Fruit fly (Drosophila melanogaster): ENCODE measurements around the gene CG5116.

The CG5116 gene

dm6 chr3R:25445546-25446400 is 37.1 kb upstream of the CG5116 start (continued):
- TF ChIP-seq Hr3 (GFP tag; optimal IDR thresholded peaks at IDR 0.05), result peak; percentile 57
- no peak for TF ChIP-seq Sin3A (optimal IDR thresholded peaks at IDR 0.05)
- peak; percentile 39; the same call in 1 of the 3 replicates for TF ChIP-seq CG7357 (GFP tag; IDR thresholded peaks at IDR 0.05)
- peak in 1 of 2 experiments; percentile 22 for TF ChIP-seq crp (GFP tag; optimal IDR thresholded peaks at IDR 0.05)

- TF ChIP-seq cg (GFP tag; optimal IDR thresholded peaks at IDR 0.05), result peak; percentile 28
- TF ChIP-seq CG2199 (GFP tag; IDR thresholded peaks at IDR 0.05), result 0 out of 3 replicates have a peak, but pooled peaks have one; percentile 67
- TF ChIP-seq CG9876 (GFP tag; optimal IDR thresholded peaks at IDR 0.05), result no peak
- peak; percentile 10 for TF ChIP-seq CG12391 (tag; optimal IDR thresholded peaks at IDR 0.05)
- peak; percentile 20 for TF ChIP-seq D19A (tag; optimal IDR thresholded peaks at IDR 0.05)
- peak; percentile 0 for TF ChIP-seq stwl (tag; optimal IDR thresholded peaks at IDR 0.05)
- TF ChIP-seq CG15011 (GFP tag; optimal IDR thresholded peaks at IDR 0.05), result no peak
- peak; percentile 24 for TF ChIP-seq CG18262 (tag; optimal IDR thresholded peaks at IDR 0.05)
- peak; percentile 76 for TF ChIP-seq CG4360 (GFP tag; IDR thresholded peaks at IDR 0.05)
- TF ChIP-seq GATAe (GFP tag; conservative IDR thresholded peaks at IDR 0.05), result no peak
- TF ChIP-seq Med (GFP tag), result peak; percentile 72
- peak; percentile 6 for TF ChIP-seq gem (tag; optimal IDR thresholded peaks at IDR 0.05)
- no peak for TF ChIP-seq tx (GFP tag; optimal IDR thresholded peaks at IDR 0.05)
- TF ChIP-seq sens (GFP tag), result peak; percentile 14
- TF ChIP-seq CG15601 (tag; optimal IDR thresholded peaks at IDR 0.05), result no peak
- peak in 1 of 2 experiments; percentile 1 for TF ChIP-seq Hr78 (GFP tag; optimal IDR thresholded peaks at IDR 0.05)
- no peak for TF ChIP-seq unc-4 (GFP tag; IDR thresholded peaks at IDR 0.05; ENCODE audit: partially characterized antibody)
- peak; percentile 64 for TF ChIP-seq Ets65A (GFP tag)
- peak; percentile 93 for TF ChIP-seq CG15073 (GFP tag; optimal IDR thresholded peaks at IDR 0.05)
- TF ChIP-seq Sox102F (GFP tag; optimal IDR thresholded peaks at IDR 0.05), result peak; percentile 33
- peak; percentile 92 for TF ChIP-seq Blimp-1 (GFP tag; optimal IDR thresholded peaks at IDR 0.05)
- TF ChIP-seq zf30C (GFP tag; optimal IDR thresholded peaks at IDR 0.05), result peak; percentile 19
- TF ChIP-seq Kr (GFP tag; optimal IDR thresholded peaks at IDR 0.05), result peak; percentile 81
- TF ChIP-seq pita (GFP tag; optimal IDR thresholded peaks at IDR 0.05), result no peak
- TF ChIP-seq CG10959 (GFP tag; IDR thresholded peaks at IDR 0.05), result 0 out of 2 replicates have a peak, but pooled peaks have one; percentile 1
- TF ChIP-seq CG1603 (tag; optimal IDR thresholded peaks at IDR 0.05), result peak; percentile 15
Observed at dm6 chr3R:25446482-25447300, 36.2 kb upstream of the CG5116 start.

dm6 chr3R:25447451-25447850 is 35.4 kb upstream of the CG5116 start:
- TF ChIP-seq Lpt (GFP tag; optimal IDR thresholded peaks at IDR 0.05) (no peak), scrt (GFP tag; optimal IDR thresholded peaks at IDR 0.05) (no peak), Ets65A (GFP tag) (no peak), CG14014 (GFP tag; IDR thresholded peaks at IDR 0.05) (no peak), CG12769 (tag; optimal IDR thresholded peaks at IDR 0.05) (peak; percentile 83), vvl (GFP tag; IDR thresholded peaks at IDR 0.05) (peak; percentile 60), abd-A (tag; optimal IDR thresholded peaks at IDR 0.05) (peak; percentile 79), Camta (GFP tag; optimal IDR thresholded peaks at IDR 0.05) (no peak), Pdp1 (GFP tag; optimal IDR thresholded peaks at IDR 0.05) (peak in 1 of 2 experiments; percentile 3), NC2β (GFP tag; optimal IDR thresholded peaks at IDR 0.05) (no peak), crol (GFP tag; IDR thresholded peaks at IDR 0.05) (no peak), CG42726 (GFP tag; IDR thresholded peaks at IDR 0.05; ENCODE audit: partially characterized antibody) (no peak), Sin3A (optimal IDR thresholded peaks at IDR 0.05) (no peak), wdn (GFP tag; IDR thresholded peaks at IDR 0.05) (no peak), Nf-YB (GFP tag; optimal IDR thresholded peaks at IDR 0.05) (no peak), HLHmδ (GFP tag; optimal IDR thresholded peaks at IDR 0.05) (no peak), CG6654 (GFP tag; optimal IDR thresholded peaks at IDR 0.05) (no peak), sqz (GFP tag; optimal IDR thresholded peaks at IDR 0.05) (no peak)

All from whole organism, embryonic.